Fruit fly (Drosophila melanogaster) S2 (cell line): ENCODE measurements around the gene Sse.

ENCODE experiments used
- CG8478 ChIP-seq: fragments of >200 bp; optimal IDR thresholded peaks from 2 replicates; lab custom pipeline; 2018
- CTCF ChIP-seq, 2 experiments: fragments of >200 bp; optimal IDR thresholded peaks; 2 replicates each; lab custom pipeline; 2018

- TF ChIP-seq CTCF (optimal IDR thresholded peaks at IDR 0.05; lab: Kevin White, UChicago): no peak
- no peak for TF ChIP-seq CG8478
Measured at dm6 chr3L:5642837-5643236, 19.2 kb downstream of the Sse start.
